Fruit fly (Drosophila melanogaster): ENCODE data around the gene CG12236.

The CG12236 gene

dm6 chrX:5905446-5905845 is 2.5 kb upstream of the CG12236 start, which contains the start of gene CG4020:
Gene CG4020 (plus strand): TSS chrX:5905746.
- no peak for TF ChIP-seq noc (tag; optimal IDR thresholded peaks at IDR 0.05)

DNA sequence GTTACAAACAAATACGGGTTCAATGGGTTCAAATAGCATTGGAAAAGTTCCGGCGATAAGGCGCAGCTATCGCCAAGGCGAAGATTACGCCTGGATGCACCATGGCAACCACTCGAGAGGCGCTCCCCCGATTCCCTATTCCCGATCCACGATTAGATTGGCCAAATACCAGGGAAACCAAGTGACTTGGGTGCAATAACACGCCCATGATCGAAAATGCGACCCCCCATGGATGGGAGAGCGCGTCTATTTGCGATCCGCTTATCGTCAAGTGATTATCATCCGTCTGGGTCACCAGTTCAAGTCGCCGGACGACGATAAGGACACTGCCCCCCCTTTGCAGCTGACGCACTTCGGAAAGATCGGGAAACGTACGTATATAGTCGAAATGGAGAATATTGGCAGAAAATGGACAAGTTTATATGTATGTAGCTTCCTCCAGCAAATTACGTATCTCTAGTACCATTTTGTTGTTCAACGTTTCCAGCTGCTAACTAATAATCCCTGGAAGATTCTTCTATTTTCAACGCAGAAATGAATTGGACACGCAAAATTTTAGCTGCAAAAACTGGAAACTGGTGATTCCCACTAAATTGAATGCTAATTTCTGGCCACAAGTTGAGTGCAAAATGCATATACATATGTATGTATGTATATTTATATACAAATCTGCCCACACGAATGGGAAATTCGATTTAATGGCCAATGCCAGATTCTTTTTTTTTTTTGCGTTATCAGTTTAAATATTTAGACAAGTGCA is 7.2 kb downstream of the CG12236 start:
- peak; percentile 41 for TF ChIP-seq noc (tag; optimal IDR thresholded peaks at IDR 0.05)

DNA sequence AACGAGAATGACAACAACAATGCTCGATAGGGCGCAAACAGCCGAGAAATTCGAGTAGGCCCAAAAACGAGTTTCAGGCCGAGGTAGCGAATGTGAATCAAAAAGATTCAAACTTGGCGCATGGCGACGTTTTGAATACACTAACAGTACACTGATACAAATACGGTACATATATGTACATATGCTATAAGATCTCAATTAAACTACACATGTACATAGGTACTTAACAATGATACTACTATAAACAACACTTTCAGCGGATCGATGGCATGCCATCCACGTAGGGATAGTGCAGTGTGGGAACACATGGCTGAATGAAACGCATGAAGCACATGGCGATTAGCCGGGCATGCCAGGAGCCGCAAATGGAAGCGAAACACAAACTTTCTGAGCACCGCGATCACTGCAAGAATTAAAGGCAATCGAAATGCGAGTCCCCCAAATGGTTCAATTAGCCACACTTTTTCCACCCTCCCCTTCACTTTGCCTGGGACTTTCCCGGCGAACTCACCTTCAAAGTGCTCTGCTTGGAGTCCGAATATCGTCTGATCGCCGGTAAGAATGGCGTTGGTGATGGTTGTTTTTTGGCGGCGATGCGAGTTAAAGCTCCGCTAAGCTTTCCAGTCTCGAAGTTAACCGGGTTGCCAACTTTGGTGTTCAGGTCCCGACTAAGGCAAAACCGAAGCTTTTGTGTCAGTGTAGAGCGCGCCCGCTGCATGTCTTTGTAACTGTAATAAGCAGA is 8.0 kb downstream of the CG12236 start:
- TF ChIP-seq noc (tag; optimal IDR thresholded peaks at IDR 0.05), result peak; percentile 7

dm6 chrX:5916494-5917309 is 8.8 kb downstream of the CG12236 start, which contains the start of the genes Shmt and CG3726:
Gene Shmt (minus strand): TSS chrX:5916797.
Gene CG3726 (plus strand): TSS chrX:5917097.
- TF ChIP-seq noc (tag; optimal IDR thresholded peaks at IDR 0.05), result no peak

DNA sequence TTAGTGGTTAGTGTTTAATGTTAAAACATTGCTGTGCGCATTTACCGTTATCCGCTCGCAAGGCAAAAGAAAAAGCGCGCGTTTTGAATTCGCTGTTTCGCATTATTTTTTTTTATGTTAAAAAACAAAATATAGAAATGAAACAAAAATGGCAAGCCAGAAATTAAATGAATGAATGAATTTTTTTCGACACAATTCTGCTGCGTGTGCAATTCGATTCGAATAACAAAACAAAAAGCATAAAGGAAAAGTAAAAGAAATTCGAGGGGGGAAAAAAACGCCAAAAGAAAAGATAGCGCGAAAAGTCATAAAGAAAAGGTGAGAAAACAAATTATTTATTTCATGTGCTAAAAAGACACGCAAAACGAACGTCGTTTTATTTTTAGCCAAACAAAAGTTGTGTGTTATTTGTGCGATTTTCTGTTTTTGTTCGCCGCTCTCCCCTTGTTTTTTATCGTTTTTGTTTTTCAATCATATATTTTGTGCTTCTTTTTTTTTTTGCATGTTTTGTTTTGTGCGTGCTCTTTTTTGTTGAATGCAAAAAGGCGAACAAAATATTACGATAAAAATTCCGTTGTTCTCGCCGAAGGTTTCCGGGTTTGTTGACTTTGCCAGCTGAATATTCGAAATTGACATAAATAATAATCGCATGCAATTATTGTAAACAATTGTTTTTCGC is 9.5 kb downstream of the CG12236 start:
- no peak for TF ChIP-seq noc (tag; optimal IDR thresholded peaks at IDR 0.05)

dm6 chrX:5918499-5919126 is 10.7 kb downstream of the CG12236 start:
- peak; percentile 97 for TF ChIP-seq noc (tag; optimal IDR thresholded peaks at IDR 0.05)

DNA sequence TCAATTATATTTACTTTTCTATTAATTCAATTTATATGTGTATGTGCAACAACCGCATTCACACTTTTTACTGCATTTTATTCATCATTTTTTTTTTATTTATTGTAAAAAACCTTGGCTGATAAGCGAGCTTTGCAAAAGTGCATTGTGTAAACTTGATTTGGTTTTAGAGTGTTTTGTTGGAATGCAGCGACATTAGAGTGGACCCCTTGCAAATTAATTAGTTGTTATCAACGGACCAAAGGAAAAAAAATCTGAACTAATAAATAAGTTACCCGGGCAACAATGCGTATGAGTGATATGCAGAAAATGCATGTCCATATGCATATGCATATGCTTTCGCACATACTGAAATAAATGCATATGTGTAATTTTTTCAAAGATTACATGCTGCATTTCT is 13.0 kb downstream of the CG12236 start:
- TF ChIP-seq noc (tag; optimal IDR thresholded peaks at IDR 0.05), result no peak

DNA sequence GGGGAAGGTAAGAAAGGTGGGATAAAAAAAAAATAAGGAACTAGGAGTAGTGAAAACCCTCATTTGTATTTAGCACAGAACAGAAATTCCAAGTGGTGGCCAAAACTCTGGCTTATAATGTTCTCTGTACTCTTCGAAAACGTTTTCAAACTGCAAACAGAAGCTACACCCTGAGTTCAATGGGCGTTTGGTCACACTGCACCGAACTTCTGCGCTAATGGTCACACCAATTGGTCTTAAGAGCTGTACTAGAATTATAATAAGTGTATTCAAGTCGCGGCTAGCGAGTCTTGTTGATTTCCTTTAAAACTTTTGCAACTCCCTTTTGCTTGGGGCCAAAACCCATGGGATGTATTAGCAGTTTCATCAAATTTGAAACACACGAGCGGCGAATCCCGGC is 14.1 kb downstream of the CG12236 start:
- TF ChIP-seq noc (tag; optimal IDR thresholded peaks at IDR 0.05), result no peak

dm6 chrX:5923124-5923523 is 15.2 kb downstream of the CG12236 start:
- TF ChIP-seq noc (tag; optimal IDR thresholded peaks at IDR 0.05), result no peak

DNA sequence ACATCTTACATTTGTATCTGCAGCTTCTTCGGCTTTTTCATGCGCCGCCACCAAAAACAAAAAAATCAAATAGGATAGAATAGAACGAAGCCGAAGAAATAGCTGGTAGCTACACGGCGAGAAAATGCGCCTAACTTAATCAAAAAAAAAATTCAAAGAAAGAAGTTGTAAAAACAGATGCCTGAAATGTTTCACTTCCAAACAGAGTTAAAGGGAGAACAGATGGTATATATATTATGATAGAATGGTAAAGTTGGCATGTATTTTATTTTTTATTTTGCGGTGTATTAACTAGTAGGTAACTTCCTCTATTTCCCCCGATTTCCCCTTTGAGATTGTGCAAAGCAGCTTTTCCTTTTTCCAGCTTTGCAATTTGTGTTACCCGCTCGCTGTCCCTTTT is 16.4 kb downstream of the CG12236 start:
- TF ChIP-seq noc (tag; optimal IDR thresholded peaks at IDR 0.05), result no peak

dm6 chrX:5925793-5926418 is 18.0 kb downstream of the CG12236 start:
- TF ChIP-seq noc (tag; optimal IDR thresholded peaks at IDR 0.05), result no peak

dm6 chrX:5926718-5927117 is 18.8 kb downstream of the CG12236 start:
- TF ChIP-seq noc (tag; optimal IDR thresholded peaks at IDR 0.05), result peak; percentile 7

dm6 chrX:5932345-5932995 is 24.5 kb downstream of the CG12236 start:
- peak; percentile 27 for TF ChIP-seq noc (tag; optimal IDR thresholded peaks at IDR 0.05)

dm6 chrX:5935072-5935738 is 27.3 kb downstream of the CG12236 start:
- TF ChIP-seq noc (tag; optimal IDR thresholded peaks at IDR 0.05), result no peak
